Fruit fly (Drosophila melanogaster) S2 (cell line): ENCODE measurements around the gene CG7857.

ENCODE experiments used
- CG8478 ChIP-seq: fragments of >200 bp; optimal IDR thresholded peaks from 2 replicates; lab custom pipeline; 2018
- CTCF ChIP-seq, 2 experiments: fragments of >200 bp; optimal IDR thresholded peaks; 2 replicates each; lab custom pipeline; 2018

DNA sequence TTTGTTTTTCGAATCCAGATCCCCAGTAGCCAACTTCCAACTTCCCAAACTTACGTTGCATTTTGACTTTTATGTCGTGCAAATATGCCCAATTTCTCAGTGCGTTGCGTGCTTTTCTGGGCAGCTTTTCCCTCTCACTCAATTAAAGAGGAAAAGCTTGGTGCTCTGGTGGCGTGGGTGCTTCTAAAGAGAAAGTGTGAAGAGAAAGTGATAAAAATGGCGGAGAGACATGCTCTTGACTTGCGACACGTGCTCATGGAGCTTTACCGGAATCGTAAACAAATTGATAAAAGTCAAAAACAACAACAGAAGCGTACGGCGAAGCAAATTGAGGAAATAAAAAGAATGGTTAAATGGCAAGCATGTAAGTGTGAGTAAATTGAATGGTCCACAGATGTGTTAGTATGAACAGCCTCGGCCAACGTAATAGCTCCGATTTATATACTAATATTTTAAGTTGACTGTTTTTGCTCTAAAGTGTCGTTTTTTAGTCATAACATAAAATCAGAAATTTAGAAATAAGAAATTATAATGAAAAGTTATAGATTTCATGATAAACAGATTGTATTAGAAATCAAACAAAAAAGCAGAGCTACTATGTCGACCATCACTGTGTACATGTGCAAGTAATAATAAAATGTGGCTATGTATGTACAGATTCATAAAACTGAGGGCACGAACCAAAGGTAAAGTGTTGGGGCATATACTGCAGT, 10.7 kb downstream of the CG7857 start:
- TF ChIP-seq CTCF (optimal IDR thresholded peaks at IDR 0.05; lab: Kevin White, UChicago), result no peak
- no peak for TF ChIP-seq CG8478
